Fruit fly (Drosophila melanogaster) whole organism, pupa: ENCODE measurements around the gene mmm.

ENCODE experiments used
- CG10348 ChIP-seq: fragments of 200-800 bp; sonication (Bioruptor generic); IDR thresholded peaks from 2 replicates; pipeline ENCODE4 v1.3.6; 2022; ENCODE audit warnings: missing biosample characterization, missing genetic modification characterization
- CG12605 ChIP-seq: fragments of 200-800 bp; sonication (Bioruptor generic); IDR thresholded peaks from 2 replicates; pipeline ENCODE4 v1.3.6; 2022; ENCODE audit warnings: missing biosample characterization, missing genetic modification characterization
- CG13204 ChIP-seq: fragments of 200-800 bp; sonication (Bioruptor generic); optimal IDR thresholded peaks from 2 replicates; lab custom pipeline; 2018; ENCODE audit warnings: missing biosample characterization, mild to moderate bottlenecking, missing genetic modification characterization, moderate library complexity
- CG14655 ChIP-seq: fragments of 200-800 bp; sonication (Bioruptor generic); optimal IDR thresholded peaks from 3 replicates; lab custom pipeline; 2017; ENCODE audit warnings: mild to moderate bottlenecking, missing biosample characterization, missing genetic modification reagents, missing genetic modification characterization
- CG15710 ChIP-seq: fragments of 200-800 bp; sonication (Bioruptor generic); optimal IDR thresholded peaks from 2 replicates; lab custom pipeline; 2018; ENCODE audit warnings: missing biosample characterization, mild to moderate bottlenecking, missing genetic modification characterization, moderate library complexity
- CG17806 ChIP-seq: fragments of 200-800 bp; sonication (Bioruptor generic); optimal IDR thresholded peaks from 2 replicates; lab custom pipeline; 2018; ENCODE audit warnings: missing biosample characterization, mild to moderate bottlenecking, missing genetic modification characterization, moderate library complexity
- CG32121 ChIP-seq: fragments of 200-800 bp; sonication (Bioruptor generic); IDR thresholded peaks from 2 replicates; pipeline ENCODE4 v1.3.6; 2022; ENCODE audit warnings: missing biosample characterization, missing genetic modification characterization
- CG34367 ChIP-seq: fragments of 200-800 bp; sonication (Bioruptor generic); optimal IDR thresholded peaks from 2 replicates; lab custom pipeline; 2018; ENCODE audit warnings: missing biosample characterization, mild to moderate bottlenecking, missing genetic modification characterization
- CG4496 ChIP-seq: fragments of 200-800 bp; sonication (Bioruptor generic); IDR thresholded peaks from 3 replicates; pipeline ENCODE4 v1.3.6; 2022; ENCODE audit warnings: missing biosample characterization, missing genetic modification characterization
- CG8159 ChIP-seq: fragments of 200-800 bp; sonication (Bioruptor generic); optimal IDR thresholded peaks from 3 replicates; lab custom pipeline; 2018; ENCODE audit warnings: missing biosample characterization, mild to moderate bottlenecking, missing genetic modification characterization, moderate library complexity
- CG8301 ChIP-seq: fragments of 200-800 bp; sonication (Bioruptor generic); optimal IDR thresholded peaks from 2 replicates; lab custom pipeline; 2018; ENCODE audit warnings: missing biosample characterization, mild to moderate bottlenecking, missing genetic modification characterization
- CG9948 ChIP-seq: fragments of 200-800 bp; sonication (Bioruptor generic); optimal IDR thresholded peaks from 2 replicates; lab custom pipeline; 2018; ENCODE audit warnings: missing biosample characterization, mild to moderate bottlenecking, missing genetic modification characterization, moderate library complexity
- D1 ChIP-seq: fragments of 200-800 bp; sonication (Bioruptor generic); optimal IDR thresholded peaks from 2 replicates; lab custom pipeline; 2018; ENCODE audit warnings: missing biosample characterization, mild to moderate bottlenecking, missing genetic modification characterization, moderate library complexity
- EcR ChIP-seq: fragments of 200-800 bp; sonication (Bioruptor generic); optimal IDR thresholded peaks from 3 replicates; lab custom pipeline; 2019; ENCODE audit warnings: missing biosample characterization, missing genetic modification characterization, mild to moderate bottlenecking, moderate library complexity, missing genetic modification reagents
- Ets98B ChIP-seq: fragments of 200-800 bp; sonication (Bioruptor generic); IDR thresholded peaks from 2 replicates; pipeline ENCODE4 v1.3.6; 2022; ENCODE audit warnings: missing biosample characterization, missing genetic modification characterization
- Pif1A ChIP-seq: fragments of 200-800 bp; sonication (Bioruptor generic); optimal IDR thresholded peaks from 3 replicates; lab custom pipeline; 2016; ENCODE audit warnings: missing biosample characterization, missing genetic modification characterization
- Pif1B ChIP-seq: fragments of 200-800 bp; sonication (Bioruptor generic); optimal IDR thresholded peaks from 3 replicates; lab custom pipeline; 2016; ENCODE audit warnings: missing biosample characterization, missing genetic modification characterization
- Snoo ChIP-seq: fragments of 200-800 bp; sonication (Bioruptor generic); optimal IDR thresholded peaks from 3 replicates; lab custom pipeline; 2017; ENCODE audit warnings: missing biosample characterization, mild to moderate bottlenecking, missing genetic modification characterization, inconsistent platforms
- fd96Ca ChIP-seq: fragments of 200-800 bp; sonication (Bioruptor generic); IDR thresholded peaks from 3 replicates; pipeline ENCODE4 v1.3.6; 2022; ENCODE audit warnings: missing biosample characterization, missing genetic modification characterization
- gl ChIP-seq: fragments of 200-800 bp; sonication (Bioruptor generic); optimal IDR thresholded peaks from 2 replicates; lab custom pipeline; 2018; ENCODE audit warnings: missing biosample characterization, mild to moderate bottlenecking, missing genetic modification characterization
- rn ChIP-seq: fragments of 200-800 bp; sonication (Bioruptor generic); IDR thresholded peaks from 2 replicates; pipeline ENCODE4 v1.3.6; 2022; ENCODE audit warnings: missing biosample characterization, missing genetic modification characterization

Gene mmm

dm6 chr3L:7604863-7605262, 21.6 kb downstream of the mmm start:
- TF ChIP-seq CG15710 (tag; lab: Kevin White, UChicago) = no peak
- TF ChIP-seq Pif1A (GFP tag; lab: Kevin White, UChicago) = no peak
- no peak for TF ChIP-seq EcR (GFP tag; lab: Kevin White, UChicago)
- no peak for TF ChIP-seq CG9948 (tag; lab: Kevin White, UChicago)
- TF ChIP-seq Pif1B = no peak
- TF ChIP-seq CG32121 (GFP tag; lab: Robert Waterston, UW) = peak; percentile 39; the same call in 1 of the 2 replicates
- no peak for TF ChIP-seq Snoo (tag; lab: Kevin White, UChicago)
- TF ChIP-seq fd96Ca = peak; percentile 6; the same call in 1 of the 3 replicates
- no peak for TF ChIP-seq rn (GFP tag; lab: Robert Waterston, UW)
- TF ChIP-seq CG12605 (GFP tag; lab: Robert Waterston, UW) = peak; percentile 44; the same call in 1 of the 2 replicates
- no peak for TF ChIP-seq CG8159 (tag; lab: Kevin White, UChicago)
- TF ChIP-seq Ets98B = 0 out of 2 replicates have a peak, but pooled peaks have one; percentile 14
- TF ChIP-seq CG14655 (GFP tag; lab: Kevin White, UChicago) = no peak
- TF ChIP-seq CG10348 (GFP tag; lab: Robert Waterston, UW) = no peak
- peak; percentile 19 for TF ChIP-seq CG13204
- no peak for TF ChIP-seq gl (tag; lab: Kevin White, UChicago)
- peak; percentile 27; the same call in 1 of the 3 replicates for TF ChIP-seq CG4496 (GFP tag; lab: Robert Waterston, UW)
- TF ChIP-seq CG34367 (tag; lab: Kevin White, UChicago) = no peak
- no peak for TF ChIP-seq D1
- no peak for TF ChIP-seq CG8301 (tag; lab: Kevin White, UChicago)
- TF ChIP-seq CG17806 (tag; lab: Kevin White, UChicago) = no peak
- TF ChIP-seq, all 21 proteins: peak for 6

dm6 chr3L:7606336-7607001, 23.2 kb downstream of the mmm start:
- TF ChIP-seq CG10348 (GFP tag; lab: Robert Waterston, UW) = no peak
- TF ChIP-seq Ets98B = no peak
- TF ChIP-seq CG32121 (GFP tag; lab: Robert Waterston, UW) = no peak
- TF ChIP-seq Snoo (tag; lab: Kevin White, UChicago) = no peak
- TF ChIP-seq CG14655 (GFP tag; lab: Kevin White, UChicago) = peak; percentile 44
- TF ChIP-seq fd96Ca = no peak
- no peak for TF ChIP-seq D1
- TF ChIP-seq Pif1A (GFP tag; lab: Kevin White, UChicago) = peak; percentile 21
- peak; percentile 21 for TF ChIP-seq CG13204
- peak; percentile 41 for TF ChIP-seq CG9948 (tag; lab: Kevin White, UChicago)
- TF ChIP-seq CG12605 (GFP tag; lab: Robert Waterston, UW) = no peak
- peak; percentile 17 for TF ChIP-seq CG15710 (tag; lab: Kevin White, UChicago)
- TF ChIP-seq CG34367 (tag; lab: Kevin White, UChicago) = no peak
- peak; percentile 50 for TF ChIP-seq CG8159 (tag; lab: Kevin White, UChicago)
- no peak for TF ChIP-seq CG4496 (GFP tag; lab: Robert Waterston, UW)
- peak; percentile 27 for TF ChIP-seq CG8301 (tag; lab: Kevin White, UChicago)
- TF ChIP-seq rn (GFP tag; lab: Robert Waterston, UW) = no peak
- TF ChIP-seq EcR (GFP tag; lab: Kevin White, UChicago) = no peak
- TF ChIP-seq Pif1B = no peak
- TF ChIP-seq CG17806 (tag; lab: Kevin White, UChicago) = peak; percentile 50
- TF ChIP-seq gl (tag; lab: Kevin White, UChicago) = peak; percentile 12

dm6 chr3L:7610522-7610921, 27.3 kb downstream of the mmm start:
- no peak for TF ChIP-seq CG12605 (GFP tag; lab: Robert Waterston, UW)
- peak; percentile 75 for TF ChIP-seq EcR (GFP tag; lab: Kevin White, UChicago)

dm6 chr3L:7611229-7611628, 28.0 kb downstream of the mmm start:
- TF ChIP-seq CG12605 (GFP tag; lab: Robert Waterston, UW) (0 out of 2 replicates have a peak, but pooled peaks have one; percentile 22), D1 (no peak), CG10348 (GFP tag; lab: Robert Waterston, UW) (no peak), EcR (GFP tag; lab: Kevin White, UChicago) (no peak), Snoo (tag; lab: Kevin White, UChicago) (peak; percentile 1), CG32121 (GFP tag; lab: Robert Waterston, UW) (peak; percentile 86), CG9948 (tag; lab: Kevin White, UChicago) (peak; percentile 73), CG8159 (tag; lab: Kevin White, UChicago) (peak; percentile 54), Ets98B (peak; percentile 86), CG17806 (tag; lab: Kevin White, UChicago) (peak; percentile 76), fd96Ca (peak; percentile 65; the same call in 2 of the 3 replicates), CG15710 (tag; lab: Kevin White, UChicago) (peak; percentile 62), Pif1B (peak; percentile 60), CG34367 (tag; lab: Kevin White, UChicago) (peak; percentile 59), gl (tag; lab: Kevin White, UChicago) (no peak), CG8301 (tag; lab: Kevin White, UChicago) (peak; percentile 83), CG13204 (no peak), CG14655 (GFP tag; lab: Kevin White, UChicago) (peak; percentile 87), rn (GFP tag; lab: Robert Waterston, UW) (peak; percentile 69; the same call in 1 of the 2 replicates), CG4496 (GFP tag; lab: Robert Waterston, UW) (peak; percentile 88), Pif1A (GFP tag; lab: Kevin White, UChicago) (peak; percentile 65)

- TF ChIP-seq CG12605 (GFP tag; lab: Robert Waterston, UW) = 0 out of 2 replicates have a peak, but pooled peaks have one; percentile 38
- TF ChIP-seq rn (GFP tag; lab: Robert Waterston, UW) = no peak
- TF ChIP-seq CG9948 (tag; lab: Kevin White, UChicago) = peak; percentile 73
- peak; percentile 22 for TF ChIP-seq gl (tag; lab: Kevin White, UChicago)
- TF ChIP-seq CG34367 (tag; lab: Kevin White, UChicago) = peak; percentile 46
- TF ChIP-seq Pif1A (GFP tag; lab: Kevin White, UChicago) = peak; percentile 68
- TF ChIP-seq EcR (GFP tag; lab: Kevin White, UChicago) = no peak
- peak; percentile 70; the same call in 2 of the 3 replicates for TF ChIP-seq CG4496 (GFP tag; lab: Robert Waterston, UW)
- TF ChIP-seq CG17806 (tag; lab: Kevin White, UChicago) = peak; percentile 75
- peak; percentile 63 for TF ChIP-seq CG15710 (tag; lab: Kevin White, UChicago)
- peak; percentile 19 for TF ChIP-seq CG13204
- peak; percentile 49 for TF ChIP-seq Pif1B
- TF ChIP-seq Ets98B = peak; percentile 35; the same call in 1 of the 2 replicates
- peak; percentile 57 for TF ChIP-seq CG8301 (tag; lab: Kevin White, UChicago)
- TF ChIP-seq CG8159 (tag; lab: Kevin White, UChicago) = peak; percentile 75
- no peak for TF ChIP-seq fd96Ca
- TF ChIP-seq Snoo (tag; lab: Kevin White, UChicago) = peak; percentile 56
- TF ChIP-seq D1 = no peak
- TF ChIP-seq CG32121 (GFP tag; lab: Robert Waterston, UW) = 0 out of 2 replicates have a peak, but pooled peaks have one; percentile 35
- TF ChIP-seq CG10348 (GFP tag; lab: Robert Waterston, UW) = 0 out of 2 replicates have a peak, but pooled peaks have one; percentile 11
- TF ChIP-seq CG14655 (GFP tag; lab: Kevin White, UChicago) = peak; percentile 55
These were observed 31.0 kb downstream of the mmm start for dm6 chr3L:7614226-7614625.
